Worm (Caenorhabditis elegans) whole organism, L1 larva: ENCODE results near the gene rps-23.

Experiments
- nhr-76 ChIP-seq: sonication (generic microtip); optimal IDR thresholded peaks from 2 replicates; lab custom pipeline; 2017; ENCODE audit warnings: missing biosample characterization, missing genetic modification characterization
- nhr-90 ChIP-seq: sonication (generic microtip); optimal IDR thresholded peaks from 2 replicates; lab custom pipeline; 2016; ENCODE audit warnings: mild to moderate bottlenecking, missing genetic modification characterization, missing compliant biosample characterization; ENCODE audit not compliant: poor library complexity
- snpc-4 ChIP-seq: fragments of 150-350 bp; optimal IDR thresholded peaks from 2 replicates; lab custom pipeline; 2014; ENCODE audit warnings: missing biosample characterization, missing genetic modification characterization
- ztf-4 ChIP-seq: fragments of 150-350 bp; optimal IDR thresholded peaks from 2 replicates; lab custom pipeline; 2014; ENCODE audit warnings: missing biosample characterization, missing genetic modification characterization

DNA sequence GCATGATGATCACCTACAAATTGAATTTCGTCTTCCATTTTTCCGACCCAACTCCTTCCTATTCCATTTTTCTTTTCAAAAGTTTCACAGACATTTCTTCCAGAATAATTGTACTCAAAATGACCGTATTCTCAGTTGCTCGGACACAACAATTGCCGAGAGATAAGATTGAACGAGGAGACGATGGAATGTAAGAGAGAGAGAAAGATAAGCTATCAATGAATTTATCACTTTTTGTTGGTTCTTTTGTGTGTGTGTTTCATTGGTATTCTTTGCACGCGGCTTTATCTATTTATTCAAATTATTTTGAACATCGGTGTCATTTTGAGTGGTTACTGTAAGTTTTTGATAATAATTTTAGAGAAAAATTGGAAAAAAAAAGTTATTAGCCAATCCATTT lies 29.6 kb upstream of the rps-23 start, which contains the start of gene ugt-65:
- TF ChIP-seq snpc-4 (no peak), nhr-90 (tag; lab: Kevin White, UChicago) (no peak), nhr-76 (tag; lab: Kevin White, UChicago) (no peak), ztf-4 (tag; lab: Kevin White, UChicago) (no peak)
